Worm (Caenorhabditis elegans) whole organism, L2 larva: ENCODE results near the gene nspb-8.

Experiments
- C34F6.9 ChIP-seq: fragments of 150-350 bp; optimal IDR thresholded peaks from 2 replicates; lab custom pipeline; 2014; ENCODE audit warnings: missing biosample characterization, missing genetic modification characterization
- F13H6.1 ChIP-seq: sonication (generic microtip); optimal IDR thresholded peaks from 2 replicates; lab custom pipeline; 2016; ENCODE audit warnings: missing genetic modification characterization, missing compliant biosample characterization
- Y55F3AM.14 ChIP-seq: fragments of 200-800 bp; sonication (Bioruptor generic); optimal IDR thresholded peaks from 2 replicates; lab custom pipeline; 2018; ENCODE audit warnings: mild to moderate bottlenecking, missing genetic modification characterization, missing compliant biosample characterization
- ZK546.5 ChIP-seq: sonication (generic microtip); optimal IDR thresholded peaks from 2 replicates; lab custom pipeline; 2017; ENCODE audit warnings: missing biosample characterization, missing genetic modification characterization
- alr-1 ChIP-seq: fragments of 150-350 bp; optimal IDR thresholded peaks from 2 replicates; lab custom pipeline; 2014; ENCODE audit warnings: missing biosample characterization, missing genetic modification characterization
- aly-2 ChIP-seq: fragments of 150-350 bp; optimal IDR thresholded peaks from 2 replicates; lab custom pipeline; 2014; ENCODE audit warnings: missing biosample characterization, missing genetic modification characterization
- ama-1 ChIP-seq: fragments of 150-350 bp; optimal IDR thresholded peaks from 2 replicates; lab custom pipeline; 2018; ENCODE audit warnings: inconsistent platforms
- blmp-1 ChIP-seq: sonication (generic microtip); optimal IDR thresholded peaks from 2 replicates; lab custom pipeline; 2017; ENCODE audit warnings: missing genetic modification characterization, mild to moderate bottlenecking, missing compliant biosample characterization, antibody characterized with exemption, moderate library complexity; ENCODE audit not compliant: insufficient read depth
- ceh-82 ChIP-seq: fragments of 150-350 bp; optimal IDR thresholded peaks from 2 replicates; lab custom pipeline; 2014; ENCODE audit warnings: missing biosample characterization, missing genetic modification characterization
- crh-2 ChIP-seq: sonication (generic microtip); optimal IDR thresholded peaks from 2 replicates; lab custom pipeline; 2017; ENCODE audit warnings: missing biosample characterization, missing genetic modification characterization
- dmd-4 ChIP-seq: sonication (generic microtip); optimal IDR thresholded peaks from 2 replicates; lab custom pipeline; 2017; ENCODE audit warnings: missing biosample characterization, missing genetic modification characterization
- egl-27 ChIP-seq: sonication (generic microtip); optimal IDR thresholded peaks from 3 replicates; lab custom pipeline; 2017; ENCODE audit warnings: missing biosample characterization, missing genetic modification reagents, missing genetic modification characterization
- elt-1 ChIP-seq: fragments of 150-350 bp; optimal IDR thresholded peaks from 2 replicates; lab custom pipeline; 2014; ENCODE audit warnings: missing biosample characterization, missing genetic modification characterization
- elt-3 ChIP-seq: sonication (generic microtip); optimal IDR thresholded peaks from 2 replicates; lab custom pipeline; 2017; ENCODE audit warnings: missing biosample characterization, missing genetic modification characterization
- fos-1 ChIP-seq: fragments of 150-350 bp; optimal IDR thresholded peaks from 2 replicates; lab custom pipeline; 2014; ENCODE audit warnings: missing biosample characterization, missing genetic modification characterization
- gmeb-1 ChIP-seq: fragments of 150-350 bp; optimal IDR thresholded peaks from 2 replicates; lab custom pipeline; 2014; ENCODE audit warnings: missing biosample characterization, missing genetic modification characterization
- lin-11 ChIP-seq: fragments of 150-350 bp; sonication (generic microtip); optimal IDR thresholded peaks from 2 replicates; lab custom pipeline; 2014; ENCODE audit warnings: missing biosample characterization, missing genetic modification characterization, inconsistent platforms, mixed read lengths
- lin-39 ChIP-seq: fragments of 150-350 bp; optimal IDR thresholded peaks from 2 replicates; lab custom pipeline; 2014; ENCODE audit warnings: missing biosample characterization, missing genetic modification reagents, missing genetic modification characterization
- lsy-2 ChIP-seq, 2 experiments: fragments of 150-350 bp in 1 of 2; sonication (generic microtip) in 1 of 2; optimal IDR thresholded peaks; 2 replicates each; lab custom pipeline; 2014 to 2017; ENCODE audit warnings: missing biosample characterization in 2 of 2, missing genetic modification characterization in 2 of 2
- mab-5 ChIP-seq: fragments of 150-350 bp; optimal IDR thresholded peaks from 2 replicates; lab custom pipeline; 2014; ENCODE audit warnings: missing biosample characterization, missing genetic modification characterization
- mbf-1 ChIP-seq: sonication (generic microtip); optimal IDR thresholded peaks from 2 replicates; lab custom pipeline; 2017; ENCODE audit warnings: missing biosample characterization, missing genetic modification characterization
- nhr-11 ChIP-seq: fragments of 150-350 bp; optimal IDR thresholded peaks from 2 replicates; lab custom pipeline; 2014; ENCODE audit warnings: missing biosample characterization, missing genetic modification characterization
- nhr-129 ChIP-seq: fragments of 150-350 bp; optimal IDR thresholded peaks from 2 replicates; lab custom pipeline; 2014; ENCODE audit warnings: missing biosample characterization, missing genetic modification characterization
- nhr-21 ChIP-seq: fragments of 150-350 bp; optimal IDR thresholded peaks from 2 replicates; lab custom pipeline; 2014; ENCODE audit warnings: missing biosample characterization, missing genetic modification characterization
- nhr-23 ChIP-seq: fragments of 150-350 bp; optimal IDR thresholded peaks from 2 replicates; lab custom pipeline; 2014; ENCODE audit warnings: missing biosample characterization, missing genetic modification reagents, missing genetic modification characterization
- nhr-237 ChIP-seq: fragments of 150-350 bp; optimal IDR thresholded peaks from 2 replicates; lab custom pipeline; 2014; ENCODE audit warnings: missing biosample characterization, missing genetic modification characterization
- nhr-25 ChIP-seq: fragments of 150-350 bp; sonication (generic microtip); optimal IDR thresholded peaks from 3 replicates; lab custom pipeline; 2014; ENCODE audit warnings: missing biosample characterization, missing genetic modification characterization
- nhr-6 ChIP-seq: fragments of 150-350 bp; optimal IDR thresholded peaks from 2 replicates; lab custom pipeline; 2014; ENCODE audit warnings: missing biosample characterization, missing genetic modification characterization
- peb-1 ChIP-seq: fragments of 150-350 bp; optimal IDR thresholded peaks from 2 replicates; lab custom pipeline; 2014; ENCODE audit warnings: missing biosample characterization, missing genetic modification characterization
- skn-1 ChIP-seq: sonication (generic microtip); optimal IDR thresholded peaks from 2 replicates; lab custom pipeline; 2017; ENCODE audit warnings: missing biosample characterization, missing genetic modification characterization
- sma-3 ChIP-seq: sonication (generic microtip); optimal IDR thresholded peaks from 2 replicates; lab custom pipeline; 2016; ENCODE audit warnings: missing genetic modification reagents, missing genetic modification characterization, missing compliant biosample characterization
- sma-9 ChIP-seq, 2 experiments: fragments of 150-350 bp in 1 of 2; sonication (generic microtip) in 1 of 2; optimal IDR thresholded peaks; 2 replicates each; lab custom pipeline; 2014 to 2016; ENCODE audit warnings: missing genetic modification characterization in 2 of 2, mild to moderate bottlenecking in 1 of 2, missing biosample characterization in 1 of 2, missing compliant biosample characterization in 1 of 2, missing genetic modification reagents in 1 of 2, moderate library complexity in 1 of 2
- snpc-4 ChIP-seq: fragments of 150-350 bp; optimal IDR thresholded peaks from 2 replicates; lab custom pipeline; 2014; ENCODE audit warnings: missing biosample characterization, missing genetic modification characterization
- unc-39 ChIP-seq: fragments of 150-350 bp; optimal IDR thresholded peaks from 2 replicates; lab custom pipeline; 2014; ENCODE audit warnings: missing biosample characterization, missing genetic modification characterization
- unc-62 ChIP-seq: fragments of 150-350 bp; optimal IDR thresholded peaks from 2 replicates; lab custom pipeline; 2014; ENCODE audit warnings: missing biosample characterization, missing genetic modification reagents, missing genetic modification characterization
- zag-1 ChIP-seq: fragments of 150-350 bp; optimal IDR thresholded peaks from 2 replicates; lab custom pipeline; 2014; ENCODE audit warnings: missing biosample characterization, missing genetic modification characterization
- ztf-1 ChIP-seq: fragments of 200-800 bp; sonication (Bioruptor generic); conservative IDR thresholded peaks from 2 replicates; pipeline ENCODE4 v1.3.6; 2022; ENCODE audit warnings: missing genetic modification characterization, missing compliant biosample characterization
- ztf-11 ChIP-seq: sonication (generic microtip); optimal IDR thresholded peaks from 2 replicates; lab custom pipeline; 2017; ENCODE audit warnings: missing biosample characterization, missing genetic modification characterization
- ztf-4 ChIP-seq: fragments of 150-350 bp; optimal IDR thresholded peaks from 2 replicates; lab custom pipeline; 2014; ENCODE audit warnings: missing biosample characterization, missing genetic modification characterization

The nspb-8 gene

DNA sequence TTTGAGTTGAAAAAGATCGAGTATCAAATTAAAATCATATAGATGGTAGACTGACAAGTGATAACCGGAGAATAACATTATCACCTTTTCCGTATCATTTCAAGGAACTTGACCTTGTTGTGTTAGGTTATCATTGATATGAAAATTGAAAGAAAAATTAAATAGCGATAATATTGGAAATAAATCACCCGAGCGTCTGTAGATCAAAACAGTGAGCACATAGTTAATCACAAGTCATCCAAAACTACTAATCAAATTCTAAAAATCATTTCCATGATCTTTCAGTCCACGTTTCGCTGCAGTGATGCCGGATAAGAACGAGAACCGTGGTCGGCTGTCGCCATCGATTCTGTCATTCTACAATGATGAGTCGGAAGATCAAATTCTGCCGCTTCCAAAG lies 39.4 kb upstream of the nspb-8 start:
- TF ChIP-seq mbf-1: no peak
- no peak for TF ChIP-seq ama-1 (lab: Kevin White, UChicago)
- no peak for TF ChIP-seq ZK546.5 (tag; lab: Kevin White, UChicago)
- no peak for TF ChIP-seq nhr-11 (tag; lab: Kevin White, UChicago)
- no peak for TF ChIP-seq lsy-2 (tag; optimal IDR thresholded peaks at IDR 0.05; lab: Kevin White, UChicago)
- TF ChIP-seq elt-1 (tag; lab: Kevin White, UChicago): no peak
- no peak for TF ChIP-seq sma-3 (GFP tag; lab: Kevin White, UChicago)
- no peak for TF ChIP-seq Y55F3AM.14 (GFP tag; lab: Kevin White, UChicago)
- TF ChIP-seq C34F6.9 (tag; lab: Kevin White, UChicago): no peak
- no peak for TF ChIP-seq elt-3 (tag; lab: Kevin White, UChicago)
- no peak for TF ChIP-seq crh-2 (tag; lab: Kevin White, UChicago)
- peak; percentile 28 for TF ChIP-seq sma-9 (GFP tag; optimal IDR thresholded peaks at IDR 0.05; lab: Kevin White, UChicago)
- TF ChIP-seq sma-9 (tag; optimal IDR thresholded peaks at IDR 0.05; lab: Kevin White, UChicago): no peak
- peak; percentile 40 for TF ChIP-seq nhr-21

DNA sequence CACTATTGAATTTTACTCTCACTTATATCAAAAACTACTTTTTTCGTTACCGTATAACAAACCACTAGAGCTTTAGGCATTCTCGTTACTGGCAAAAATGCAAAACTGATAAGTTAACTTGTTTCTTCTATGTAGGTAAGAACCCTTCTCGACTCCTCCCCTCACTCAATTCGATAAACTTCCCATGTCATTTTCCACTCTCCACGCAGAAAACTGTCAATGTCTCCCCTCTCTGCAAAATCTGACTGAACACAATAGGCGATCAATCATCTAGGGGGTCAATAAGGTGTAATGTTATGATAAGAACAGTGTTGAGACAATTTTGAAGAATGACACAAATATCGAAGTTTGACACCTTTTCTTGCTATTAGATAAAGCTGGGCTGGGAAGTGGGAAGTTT lies 38.3 kb upstream of the nspb-8 start:
- TF ChIP-seq sma-3 (GFP tag; lab: Kevin White, UChicago) (peak; percentile 1), nhr-237 (no peak), fos-1 (tag; lab: Kevin White, UChicago) (no peak), nhr-21 (peak; percentile 1)

DNA sequence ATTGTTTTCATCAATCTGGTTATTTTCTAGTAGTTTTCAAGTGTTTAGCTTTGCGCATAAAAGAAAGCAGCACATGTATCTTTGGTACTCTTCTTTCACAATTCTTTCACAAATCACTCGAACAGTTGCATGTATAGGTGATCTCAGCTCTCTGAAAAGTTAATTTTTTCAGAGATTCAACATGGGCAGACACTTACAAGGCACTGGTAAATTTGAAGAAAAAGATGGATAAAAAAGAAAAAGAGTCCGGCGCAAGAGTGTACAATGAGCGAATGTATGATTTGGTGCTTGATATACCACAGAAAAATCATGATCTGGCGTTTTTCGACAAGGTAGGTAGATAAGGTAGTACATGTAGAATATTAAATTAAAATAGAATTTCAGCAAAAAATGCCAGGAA lies 37.7 kb upstream of the nspb-8 start:
- TF ChIP-seq fos-1 (tag; lab: Kevin White, UChicago) (no peak), lin-11 (tag; lab: Kevin White, UChicago) (no peak), mbf-1 (no peak), alr-1 (tag; lab: Kevin White, UChicago) (no peak), nhr-23 (no peak), ztf-1 (GFP tag; lab: Robert Waterston, UW) (no peak), nhr-25 (tag; lab: Kevin White, UChicago) (no peak), ceh-82 (tag; lab: Kevin White, UChicago) (no peak), zag-1 (tag; lab: Kevin White, UChicago) (no peak), ztf-11 (tag; lab: Kevin White, UChicago) (no peak)

DNA sequence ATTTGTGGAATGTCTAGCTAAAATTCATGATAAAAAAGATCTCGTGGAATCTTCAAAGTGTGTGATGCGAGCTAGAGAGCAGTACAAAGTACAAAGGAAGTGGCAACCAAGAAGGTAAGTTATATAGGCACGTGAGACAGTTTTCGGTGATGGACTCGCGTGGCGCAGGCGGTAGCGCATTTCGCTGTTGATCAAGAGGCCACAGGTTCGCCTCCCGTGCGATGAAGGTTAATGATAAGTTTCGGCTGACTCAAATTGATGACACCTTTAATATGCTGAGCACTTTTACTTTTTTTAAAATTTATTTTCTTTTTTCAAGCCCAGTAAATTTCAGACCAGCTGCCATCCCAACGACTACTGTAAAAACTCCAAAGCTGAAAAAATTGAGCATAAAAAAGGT lies 36.5 kb upstream of the nspb-8 start:
- TF ChIP-seq nhr-11 (tag; lab: Kevin White, UChicago) (no peak), nhr-21 (peak; percentile 18), fos-1 (tag; lab: Kevin White, UChicago) (peak; percentile 62), alr-1 (tag; lab: Kevin White, UChicago) (no peak), sma-3 (GFP tag; lab: Kevin White, UChicago) (peak; percentile 29), sma-9 (GFP tag; optimal IDR thresholded peaks at IDR 0.05; lab: Kevin White, UChicago) (peak; percentile 50), sma-9 (tag; optimal IDR thresholded peaks at IDR 0.05; lab: Kevin White, UChicago) (no peak), gmeb-1 (peak; percentile 43)

DNA sequence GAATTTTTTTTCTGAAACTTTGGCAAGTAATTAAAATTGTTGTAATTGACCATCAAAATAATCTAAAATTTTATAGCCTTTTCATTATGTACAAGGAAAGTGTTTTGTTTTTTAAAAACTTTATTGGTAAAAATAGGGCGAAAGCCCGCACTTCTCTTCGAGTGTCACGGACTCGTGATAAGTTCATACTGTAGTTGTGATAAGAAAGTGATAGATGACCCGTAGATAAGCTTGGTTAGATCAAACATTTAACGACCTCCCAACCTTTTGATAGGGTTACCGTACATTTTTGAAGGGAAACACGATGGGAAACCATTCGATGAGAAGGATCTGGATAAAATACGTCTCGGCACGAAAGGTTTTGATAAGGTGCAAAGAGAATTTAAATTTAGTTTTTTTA lies 36.0 kb upstream of the nspb-8 start:
- TF ChIP-seq fos-1 (tag; lab: Kevin White, UChicago) (peak; percentile 27), skn-1 (no peak), ztf-4 (tag; lab: Kevin White, UChicago) (no peak), blmp-1 (peak; percentile 34), nhr-25 (tag; lab: Kevin White, UChicago) (peak; percentile 27), lin-39 (no peak), nhr-11 (tag; lab: Kevin White, UChicago) (no peak), lsy-2 (tag; optimal IDR thresholded peaks at IDR 0.05; lab: Kevin White, UChicago) (peak in 1 of 2 experiments; percentile 52)

DNA sequence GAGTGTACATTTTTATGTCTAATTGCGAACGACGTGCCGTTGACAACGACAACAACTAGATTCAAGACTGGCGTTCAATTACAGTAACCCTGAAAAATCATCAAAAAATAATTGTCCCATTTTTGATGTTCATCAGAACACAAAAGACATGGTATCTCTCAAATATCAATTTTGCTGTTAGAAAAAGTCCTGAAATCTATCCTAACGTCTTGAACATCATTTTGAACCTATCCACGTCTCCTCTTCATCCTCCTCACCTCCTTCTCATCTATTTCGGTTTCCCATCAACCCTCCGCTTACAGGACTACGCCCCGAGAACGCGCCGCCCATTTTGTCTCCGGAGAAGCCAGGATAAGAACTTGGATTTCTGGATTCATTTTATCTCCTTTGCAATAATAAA lies 35.3 kb upstream of the nspb-8 start, which contains the start of gene mltn-9:
Gene mltn-9 (plus strand): TSS at position 301 of the 400 bp plus-strand sequence.
- TF ChIP-seq ztf-11 (tag; lab: Kevin White, UChicago) (no peak), nhr-25 (tag; lab: Kevin White, UChicago) (no peak), ztf-4 (tag; lab: Kevin White, UChicago) (no peak), fos-1 (tag; lab: Kevin White, UChicago) (no peak), elt-3 (tag; lab: Kevin White, UChicago) (no peak), nhr-237 (no peak), peb-1 (tag; lab: Kevin White, UChicago) (no peak), unc-62 (no peak), egl-27 (tag; lab: Kevin White, UChicago) (no peak), unc-39 (tag; lab: Kevin White, UChicago) (no peak), lin-39 (no peak), nhr-23 (no peak), aly-2 (tag; lab: Kevin White, UChicago) (no peak), nhr-6 (tag; lab: Kevin White, UChicago) (no peak), nhr-129 (no peak), F13H6.1 (tag; lab: Kevin White, UChicago) (no peak), mab-5 (tag; lab: Kevin White, UChicago) (no peak), dmd-4 (tag; lab: Kevin White, UChicago) (no peak), snpc-4 (no peak)
